Comparison of ENCODE assay signal across 6 worm cellular contexts in genomic region chrV:12795196-12795595, ce11.
TF ChIP-seq lines count a peak whose summit lies in the region.

Gene ugt-4 (minus strand): TSS chrV:12795336.

TF ChIP-seq in whole organism, L1 larva, 84 proteins besides CTCF, POLR2A, EP300 and RAD21:
- TF ChIP-seq alr-1 (tag; optimal IDR thresholded peaks at IDR 0.05; lab: Kevin White, UChicago; ENCODE audit: borderline replicate concordance) = no peak
- TF ChIP-seq elt-3 (tag; optimal IDR thresholded peaks at IDR 0.05; lab: Kevin White, UChicago) = peak in 1 of 6 experiments; percentile 47
- TF ChIP-seq lin-35 (GFP tag; optimal IDR thresholded peaks at IDR 0.05; lab: Kevin White, UChicago) = peak in 1 of 2 experiments; percentile 36
- TF ChIP-seq dsc-1 (tag; optimal IDR thresholded peaks at IDR 0.05; lab: Kevin White, UChicago) = no peak
- TF ChIP-seq nhr-71 (tag; optimal IDR thresholded peaks at IDR 0.05; lab: Kevin White, UChicago) = peak; percentile 10
- no peak for TF ChIP-seq snpc-4 (tag; optimal IDR thresholded peaks at IDR 0.05; lab: Kevin White, UChicago)
- TF ChIP-seq elt-2 (tag; optimal IDR thresholded peaks at IDR 0.05; lab: Kevin White, UChicago) = peak; percentile 50
TF ChIP-seq in whole organism, L1 larva: peak in this region for 4.

TF ChIP-seq in whole organism, L2 larva, 48 proteins besides CTCF, POLR2A, EP300 and RAD21:
- TF ChIP-seq snpc-4 (tag; optimal IDR thresholded peaks at IDR 0.05; lab: Kevin White, UChicago) (no peak), sma-9 (GFP tag; optimal IDR thresholded peaks at IDR 0.05; lab: Kevin White, UChicago) (peak; percentile 3), sma-9 (tag; optimal IDR thresholded peaks at IDR 0.05; lab: Kevin White, UChicago) (no peak), fos-1 (tag; optimal IDR thresholded peaks at IDR 0.05; lab: Kevin White, UChicago) (peak; percentile 12)
TF ChIP-seq in whole organism, L2 larva: peak in this region for 2.

TF ChIP-seq in whole organism, L3 larva, 47 proteins besides CTCF, POLR2A, EP300 and RAD21:
- TF ChIP-seq mml-1 (tag; optimal IDR thresholded peaks at IDR 0.05; lab: Kevin White, UChicago) (no peak), R02D3.7 (tag; optimal IDR thresholded peaks at IDR 0.05; lab: Kevin White, UChicago) (no peak), aly-2 (tag; optimal IDR thresholded peaks at IDR 0.05; lab: Kevin White, UChicago) (no peak), nhr-77 (tag; optimal IDR thresholded peaks at IDR 0.05; lab: Kevin White, UChicago) (no peak), jun-1 (tag; optimal IDR thresholded peaks at IDR 0.05; lab: Kevin White, UChicago) (peak; percentile 19), pqm-1 (tag; optimal IDR thresholded peaks at IDR 0.05; lab: Kevin White, UChicago) (peak; percentile 85), pha-4 (tag; optimal IDR thresholded peaks at IDR 0.05; lab: Kevin White, UChicago) (peak; percentile 20), fkh-2 (tag; optimal IDR thresholded peaks at IDR 0.05; lab: Kevin White, UChicago) (no peak), mdl-1 (tag; optimal IDR thresholded peaks at IDR 0.05; lab: Kevin White, UChicago) (no peak), elt-2 (tag; optimal IDR thresholded peaks at IDR 0.05; lab: Kevin White, UChicago) (peak; percentile 72), nhr-43 (tag; optimal IDR thresholded peaks at IDR 0.05; lab: Kevin White, UChicago; ENCODE audit: poor library complexity, severe bottlenecking) (no peak), unc-62 (GFP tag; optimal IDR thresholded peaks at IDR 0.05; lab: Kevin White, UChicago) (no peak)

TF ChIP-seq in whole organism, L4 larva, 104 proteins besides CTCF, POLR2A, EP300 and RAD21 (continues in another document):
- TF ChIP-seq hif-1 (tag; optimal IDR thresholded peaks at IDR 0.05; lab: Kevin White, UChicago) (no peak), pqm-1 (tag; optimal IDR thresholded peaks at IDR 0.05; lab: Kevin White, UChicago) (peak; percentile 49), ceh-62 (tag; optimal IDR thresholded peaks at IDR 0.05; lab: Kevin White, UChicago) (no peak), lim-7 (GFP tag; IDR thresholded peaks at IDR 0.05; lab: Robert Waterston, UW) (no peak), mdt-29 (GFP tag; IDR thresholded peaks at IDR 0.05; lab: Robert Waterston, UW) (no peak), pha-4 (GFP tag; IDR thresholded peaks at IDR 0.05; lab: Robert Waterston, UW) (no peak), pha-4 (tag; optimal IDR thresholded peaks at IDR 0.05; lab: Kevin White, UChicago) (no peak), dmd-6 (GFP tag; IDR thresholded peaks at IDR 0.05; lab: Robert Waterston, UW) (peak; percentile 61; the same call in 1 of the 2 replicates), Y105C5A.15 (GFP tag; IDR thresholded peaks at IDR 0.05; lab: Robert Waterston, UW) (no peak), nhr-77 (tag; optimal IDR thresholded peaks at IDR 0.05; lab: Kevin White, UChicago) (peak; percentile 53), nhr-41 (GFP tag; IDR thresholded peaks at IDR 0.05; lab: Robert Waterston, UW) (no peak), hlh-30 (tag; optimal IDR thresholded peaks at IDR 0.05; lab: Kevin White, UChicago; ENCODE audit: insufficient read depth) (peak; percentile 65), nhr-10 (tag; optimal IDR thresholded peaks at IDR 0.05; lab: Kevin White, UChicago) (no peak), daf-16 (GFP tag; optimal IDR thresholded peaks at IDR 0.05; lab: Kevin White, UChicago) (no peak), daf-16 (tag; optimal IDR thresholded peaks at IDR 0.05; lab: Kevin White, UChicago) (peak; percentile 35), ces-1 (GFP tag; optimal IDR thresholded peaks at IDR 0.05; lab: Kevin White, UChicago) (no peak), nhr-6 (tag; optimal IDR thresholded peaks at IDR 0.05; lab: Kevin White, UChicago) (no peak), nhr-111 (GFP tag; optimal IDR thresholded peaks at IDR 0.05; lab: Kevin White, UChicago) (no peak), ZK337.2 (GFP tag; IDR thresholded peaks at IDR 0.05; lab: Robert Waterston, UW) (no peak), lin-1 (GFP tag; IDR thresholded peaks at IDR 0.05; lab: Robert Waterston, UW) (no peak), rbr-2 (tag; optimal IDR thresholded peaks at IDR 0.05; lab: Kevin White, UChicago) (no peak), daf-19 (GFP tag; conservative IDR thresholded peaks at IDR 0.05; lab: Robert Waterston, UW) (no peak), nhr-42 (GFP tag; IDR thresholded peaks at IDR 0.05; lab: Robert Waterston, UW) (no peak), hlh-11 (tag; optimal IDR thresholded peaks at IDR 0.05; lab: Kevin White, UChicago) (peak; percentile 65), snpc-4 (tag; optimal IDR thresholded peaks at IDR 0.05; lab: Kevin White, UChicago) (no peak)

TF ChIP-seq in whole organism, late embryonic, 69 proteins besides CTCF, POLR2A, EP300 and RAD21:
- no peak for TF ChIP-seq nhr-11 (tag; optimal IDR thresholded peaks at IDR 0.05; lab: Kevin White, UChicago)
- TF ChIP-seq sox-4 (tag; optimal IDR thresholded peaks at IDR 0.05; lab: Kevin White, UChicago) = no peak
- TF ChIP-seq ceh-22 (tag; optimal IDR thresholded peaks at IDR 0.05; lab: Kevin White, UChicago) = no peak
- TF ChIP-seq elt-2 (tag; optimal IDR thresholded peaks at IDR 0.05; lab: Kevin White, UChicago) = peak; percentile 21
- TF ChIP-seq gmeb-2 (tag; optimal IDR thresholded peaks at IDR 0.05; lab: Kevin White, UChicago) = no peak
- TF ChIP-seq ref-2 (tag; optimal IDR thresholded peaks at IDR 0.05; lab: Kevin White, UChicago) = no peak

TF ChIP-seq in whole organism, young adult, 124 proteins besides CTCF, POLR2A, EP300 and RAD21:
- TF ChIP-seq nhr-80 (tag; optimal IDR thresholded peaks at IDR 0.05; lab: Kevin White, UChicago) (peak; percentile 62), snpc-1.3 (tag; optimal IDR thresholded peaks at IDR 0.05; lab: Kevin White, UChicago; ENCODE audit: insufficient read depth) (no peak)
